Worm (Caenorhabditis elegans): Measurements from ENCODE around the gene T07D4.5.

T07D4.5 gene

DNA sequence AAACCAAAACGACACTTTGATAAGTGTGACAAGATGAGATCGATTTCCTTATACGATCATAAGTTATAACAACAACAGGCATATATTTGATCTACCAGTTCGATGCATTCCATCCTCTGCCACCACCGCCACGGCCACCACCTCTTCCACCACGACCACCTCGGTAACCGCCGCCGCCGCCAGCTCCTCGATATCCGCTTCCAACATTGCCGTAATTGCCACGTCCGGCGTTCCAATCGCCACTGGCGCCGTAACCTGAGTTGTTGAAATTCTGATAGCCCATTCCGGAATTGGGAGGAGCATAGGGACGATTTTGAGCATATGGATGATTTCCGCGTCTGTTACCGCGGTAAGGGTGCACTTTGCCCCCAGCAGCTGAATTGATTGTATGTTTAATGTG, 5.6 kb downstream of the T07D4.5 start:
- TF ChIP-seq cog-1 (tag; optimal IDR thresholded peaks at IDR 0.05) (no peak), klf-2 (GFP tag; conservative IDR thresholded peaks at IDR 0.05) (no peak), ref-1 (GFP tag; conservative IDR thresholded peaks at IDR 0.05) (no peak), ztf-23 (GFP tag; IDR thresholded peaks at IDR 0.05) (no peak), med-1 (GFP tag; optimal IDR thresholded peaks at IDR 0.05; ENCODE audit: insufficient read depth) (no peak), T22C8.4 (GFP tag; IDR thresholded peaks at IDR 0.05) (no peak), flt-1 (GFP tag; IDR thresholded peaks at IDR 0.05) (no peak)

DNA sequence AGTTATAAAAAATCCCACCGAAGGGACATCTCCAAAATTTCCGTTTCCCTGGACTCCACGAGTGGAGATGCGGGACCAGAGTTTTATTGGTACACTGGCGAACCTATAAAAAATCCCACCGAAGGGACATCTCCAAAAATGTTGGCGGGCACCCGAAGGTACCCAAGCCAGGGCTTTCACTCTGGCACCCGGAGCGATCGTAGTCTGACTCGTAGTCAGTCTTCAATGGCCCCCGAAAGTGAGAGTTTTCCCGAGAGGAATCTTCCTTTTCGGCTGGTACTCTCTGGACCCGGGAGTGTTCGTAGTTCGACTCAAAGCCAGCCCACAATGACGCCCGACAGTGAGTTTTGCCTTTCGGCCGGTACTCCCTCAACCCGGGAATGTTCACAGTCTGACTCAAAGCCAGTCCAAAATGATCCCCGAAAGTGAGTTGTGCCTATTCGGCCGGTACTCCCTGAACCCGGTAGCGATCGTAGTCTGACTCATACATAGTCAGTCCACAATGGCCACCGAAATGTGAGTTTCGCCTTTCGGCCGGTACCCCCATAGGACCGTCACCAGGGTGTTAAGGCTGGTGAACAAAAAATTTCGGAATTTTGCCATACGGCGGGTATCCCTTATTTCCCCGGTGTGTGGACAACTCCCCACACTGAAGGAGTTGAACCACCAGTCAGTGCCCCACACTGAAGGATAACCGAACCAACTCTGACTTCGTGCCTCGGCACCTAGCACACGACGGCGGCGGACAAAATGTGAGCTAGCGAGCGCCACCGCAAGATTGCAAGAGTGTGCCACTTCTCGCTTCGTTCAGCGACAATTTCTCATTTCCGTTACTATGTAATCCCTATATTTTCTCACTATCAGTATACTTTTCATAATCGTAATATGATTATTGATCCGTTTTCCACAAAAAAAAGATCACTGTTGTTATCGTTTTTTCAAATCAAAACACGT, 6.8 kb downstream of the T07D4.5 start:
- TF ChIP-seq T22C8.4 (GFP tag; IDR thresholded peaks at IDR 0.05) (0 out of 2 replicates have a peak, but pooled peaks have one; percentile 5), tab-1 (GFP tag; IDR thresholded peaks at IDR 0.05) (no peak)

DNA sequence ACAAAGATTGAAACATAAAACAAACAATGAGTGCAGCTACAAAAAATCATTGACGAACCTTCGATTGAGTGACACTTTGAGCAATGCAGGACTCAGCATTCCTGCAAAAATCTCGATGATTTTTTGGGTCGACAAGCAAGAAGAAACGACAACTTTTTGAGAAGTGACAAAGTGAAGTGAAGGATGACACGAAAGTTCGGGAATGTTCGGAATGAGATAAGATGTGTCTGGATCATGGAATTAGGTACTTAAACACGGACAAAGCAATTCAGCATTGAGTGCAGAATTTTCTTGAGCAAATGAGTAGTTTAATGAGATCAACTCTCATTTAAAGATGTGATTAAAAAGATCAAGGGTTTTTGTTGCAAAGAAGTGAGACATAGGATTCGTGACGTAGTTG, 10.3 kb downstream of the T07D4.5 start, which contains the start of gene T07D4.2:
Gene T07D4.2, minus strand, starts transcription at position 101 of the 400 bp plus-strand sequence.
- TF ChIP-seq klf-2 (GFP tag; conservative IDR thresholded peaks at IDR 0.05) (no peak), tab-1 (GFP tag; IDR thresholded peaks at IDR 0.05) (no peak), ztf-29 (GFP tag; IDR thresholded peaks at IDR 0.05) (no peak), flt-1 (GFP tag; IDR thresholded peaks at IDR 0.05) (no peak), ztf-23 (GFP tag; IDR thresholded peaks at IDR 0.05) (no peak), med-1 (GFP tag; optimal IDR thresholded peaks at IDR 0.05; ENCODE audit: insufficient read depth) (no peak), T22C8.4 (GFP tag; IDR thresholded peaks at IDR 0.05) (no peak), cog-1 (tag; optimal IDR thresholded peaks at IDR 0.05) (no peak), ref-1 (GFP tag; conservative IDR thresholded peaks at IDR 0.05) (no peak)

DNA sequence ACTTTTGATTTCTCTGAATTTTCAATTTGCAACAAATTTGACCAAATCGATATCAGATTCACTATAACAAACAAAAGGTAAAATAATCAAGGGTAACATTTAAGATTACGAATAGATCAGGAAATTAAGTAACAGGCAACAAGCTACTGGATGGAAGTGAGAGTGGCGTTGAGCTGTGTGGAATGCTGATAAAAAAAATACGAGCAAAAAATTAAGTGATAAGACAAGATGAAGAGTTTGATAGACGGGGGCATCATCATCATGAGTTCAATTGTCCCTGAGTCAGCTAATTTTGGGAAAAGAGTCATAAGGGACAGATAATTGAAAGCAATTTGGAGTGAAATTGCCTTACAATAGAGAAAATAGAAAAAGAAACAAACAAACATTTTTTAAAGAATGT, 17.3 kb downstream of the T07D4.5 start:
- TF ChIP-seq klf-2 (GFP tag; conservative IDR thresholded peaks at IDR 0.05) (no peak), ztf-23 (GFP tag; IDR thresholded peaks at IDR 0.05) (no peak), med-1 (GFP tag; optimal IDR thresholded peaks at IDR 0.05; ENCODE audit: insufficient read depth) (no peak), ztf-29 (GFP tag; IDR thresholded peaks at IDR 0.05) (no peak), T22C8.4 (GFP tag; IDR thresholded peaks at IDR 0.05) (no peak)

DNA sequence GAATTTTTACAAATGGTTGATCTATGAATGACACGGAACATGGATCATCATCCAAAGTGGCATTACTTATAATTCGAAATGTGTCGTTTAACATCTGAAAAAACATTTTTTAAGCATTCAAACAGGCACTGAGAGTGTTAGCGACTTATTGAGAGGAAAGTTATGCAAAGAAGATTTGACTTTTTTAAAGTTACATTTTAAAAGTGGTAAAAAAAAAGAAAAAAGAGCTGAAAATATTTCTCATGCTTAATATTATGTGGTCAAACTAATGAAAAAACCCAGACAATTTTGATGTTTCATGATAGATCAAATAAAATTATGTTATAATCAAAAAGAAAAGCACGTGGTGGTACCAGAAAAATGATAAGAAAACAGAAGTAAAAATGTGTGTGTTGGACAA, 19.1 kb downstream of the T07D4.5 start, which contains the start of gene npr-20:
Gene npr-20, minus strand, starts transcription at position 101 of the 400 bp plus-strand sequence.
- TF ChIP-seq T22C8.4 (GFP tag; IDR thresholded peaks at IDR 0.05) = no peak
- no peak for TF ChIP-seq ztf-23 (GFP tag; IDR thresholded peaks at IDR 0.05)
- TF ChIP-seq tab-1 (GFP tag; IDR thresholded peaks at IDR 0.05) = no peak
- no peak for TF ChIP-seq med-1 (GFP tag; optimal IDR thresholded peaks at IDR 0.05; ENCODE audit: insufficient read depth)
- TF ChIP-seq flt-1 (GFP tag; IDR thresholded peaks at IDR 0.05) = no peak
- no peak for TF ChIP-seq klf-2 (GFP tag; conservative IDR thresholded peaks at IDR 0.05)

DNA sequence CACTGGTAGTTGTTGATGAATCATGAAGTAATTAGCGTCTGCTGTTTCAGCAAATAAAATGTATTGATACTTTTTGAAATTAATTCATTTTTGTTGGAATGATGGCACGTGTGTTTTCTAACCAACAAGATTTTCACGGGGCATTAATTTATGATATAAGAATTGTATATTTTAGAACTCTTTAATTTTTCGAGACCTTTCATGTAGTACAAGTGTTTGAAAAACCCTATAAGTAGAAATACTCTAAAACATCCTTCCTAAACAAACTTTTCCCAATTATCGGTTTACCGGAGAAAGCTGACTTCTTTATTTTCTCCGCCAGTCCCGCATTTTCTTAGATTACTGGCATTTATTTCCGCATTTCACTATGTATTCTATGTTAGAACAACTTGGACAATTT, 24.5 kb downstream of the T07D4.5 start, which contains the start of gene snb-6:
Gene snb-6, minus strand, starts transcription at position 101 of the 400 bp plus-strand sequence.
- TF ChIP-seq T22C8.4 (GFP tag; IDR thresholded peaks at IDR 0.05) (no peak), med-1 (GFP tag; optimal IDR thresholded peaks at IDR 0.05; ENCODE audit: insufficient read depth) (no peak), klf-2 (GFP tag; conservative IDR thresholded peaks at IDR 0.05) (no peak), ref-1 (GFP tag; conservative IDR thresholded peaks at IDR 0.05) (no peak), ztf-23 (GFP tag; IDR thresholded peaks at IDR 0.05) (no peak), ztf-29 (GFP tag; IDR thresholded peaks at IDR 0.05) (no peak), tab-1 (GFP tag; IDR thresholded peaks at IDR 0.05) (no peak), flt-1 (GFP tag; IDR thresholded peaks at IDR 0.05) (no peak)

DNA sequence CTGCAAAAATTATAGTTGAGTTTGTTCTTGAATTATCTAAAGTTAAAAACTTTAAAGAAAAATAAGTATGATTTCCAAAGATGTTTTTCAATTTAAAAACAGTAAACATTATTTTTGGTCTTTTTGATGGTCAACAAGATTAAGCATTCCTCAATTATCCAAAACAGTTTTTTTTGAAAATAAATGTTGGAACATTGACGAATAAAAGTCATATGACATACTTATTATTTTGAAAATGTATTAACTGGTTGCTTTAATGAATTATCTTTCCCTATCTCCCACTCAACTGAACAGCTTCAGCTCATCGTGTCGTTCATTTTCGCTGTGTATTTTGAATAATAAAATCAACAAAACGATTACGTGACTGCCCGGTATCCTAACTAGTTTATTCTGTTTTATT, 27.1 kb downstream of the T07D4.5 start:
- TF ChIP-seq ztf-23 (GFP tag; IDR thresholded peaks at IDR 0.05) = no peak
- no peak for TF ChIP-seq ztf-29 (GFP tag; IDR thresholded peaks at IDR 0.05)
- TF ChIP-seq tab-1 (GFP tag; IDR thresholded peaks at IDR 0.05) = no peak

DNA sequence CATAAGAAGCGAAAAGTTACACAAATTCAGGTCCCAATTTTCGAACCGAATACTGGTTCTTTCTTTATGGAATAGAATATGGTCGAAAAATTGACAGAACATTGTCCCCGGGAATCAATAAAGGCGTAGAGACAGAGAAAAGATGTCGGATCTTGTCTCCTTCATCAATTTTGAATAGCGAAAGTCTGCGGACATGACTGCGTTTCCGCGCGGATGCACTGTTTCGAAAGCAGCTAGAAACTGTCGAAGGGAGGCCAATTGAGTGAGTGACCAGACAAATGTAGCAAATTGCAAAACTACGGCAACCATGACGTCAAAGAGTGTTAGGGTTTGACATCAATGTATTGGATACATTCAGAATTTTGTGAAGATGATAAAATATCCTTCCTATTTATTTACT, 27.6 kb downstream of the T07D4.5 start:
- no peak for TF ChIP-seq ztf-23 (GFP tag; IDR thresholded peaks at IDR 0.05)
- no peak for TF ChIP-seq med-1 (GFP tag; optimal IDR thresholded peaks at IDR 0.05; ENCODE audit: insufficient read depth)
- TF ChIP-seq cog-1 (tag; optimal IDR thresholded peaks at IDR 0.05) = no peak
- TF ChIP-seq klf-2 (GFP tag; conservative IDR thresholded peaks at IDR 0.05) = no peak
- TF ChIP-seq flt-1 (GFP tag; IDR thresholded peaks at IDR 0.05) = no peak

DNA sequence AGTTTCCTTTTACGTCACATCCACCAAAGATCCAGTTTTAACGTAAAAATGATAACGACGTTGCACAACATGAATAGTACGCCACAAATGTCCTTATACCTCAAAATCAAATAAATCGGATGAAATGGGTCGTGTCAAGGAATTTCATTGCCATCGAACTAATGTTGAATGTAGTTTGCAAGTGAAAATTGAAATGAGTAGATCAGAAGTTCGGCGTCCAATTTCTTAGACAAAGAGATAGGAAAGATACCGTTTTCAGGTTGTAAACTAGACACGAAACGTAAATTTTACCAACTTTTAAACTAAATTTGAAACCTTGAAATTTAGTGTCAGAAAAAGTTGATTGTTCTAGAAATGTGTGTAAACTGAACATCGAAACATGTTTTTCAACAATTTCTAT, 29.3 kb downstream of the T07D4.5 start:
- TF ChIP-seq med-1 (GFP tag; optimal IDR thresholded peaks at IDR 0.05; ENCODE audit: insufficient read depth) (no peak), T22C8.4 (GFP tag; IDR thresholded peaks at IDR 0.05) (no peak), tab-1 (GFP tag; IDR thresholded peaks at IDR 0.05) (no peak), ref-1 (GFP tag; conservative IDR thresholded peaks at IDR 0.05) (no peak), flt-1 (GFP tag; IDR thresholded peaks at IDR 0.05) (no peak), klf-2 (GFP tag; conservative IDR thresholded peaks at IDR 0.05) (no peak), cog-1 (tag; optimal IDR thresholded peaks at IDR 0.05) (no peak), ztf-23 (GFP tag; IDR thresholded peaks at IDR 0.05) (no peak), ztf-29 (GFP tag; IDR thresholded peaks at IDR 0.05) (no peak)

DNA sequence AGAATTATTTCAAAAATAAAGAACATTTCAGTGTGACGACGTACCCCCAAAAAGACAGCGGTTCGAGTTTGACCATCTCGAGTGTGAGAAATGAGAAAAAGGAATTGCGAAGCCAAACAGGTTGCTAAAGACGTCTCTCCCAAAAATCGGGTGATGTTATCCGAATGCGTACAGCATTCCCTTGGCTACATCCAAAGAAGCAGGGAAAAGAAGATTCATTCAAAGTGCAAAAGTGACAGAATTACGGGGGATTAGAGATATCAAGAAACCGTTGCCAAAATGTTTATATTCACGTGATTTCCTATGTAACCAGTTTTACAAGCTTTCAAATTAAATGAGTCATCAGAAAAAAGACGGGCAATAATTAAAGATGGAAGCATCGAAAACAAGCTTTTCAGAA, 30.2 kb downstream of the T07D4.5 start:
- no peak for TF ChIP-seq tab-1 (GFP tag; IDR thresholded peaks at IDR 0.05)
- TF ChIP-seq ztf-29 (GFP tag; IDR thresholded peaks at IDR 0.05) = no peak
- no peak for TF ChIP-seq flt-1 (GFP tag; IDR thresholded peaks at IDR 0.05)
- no peak for TF ChIP-seq ztf-23 (GFP tag; IDR thresholded peaks at IDR 0.05)
- TF ChIP-seq cog-1 (tag; optimal IDR thresholded peaks at IDR 0.05) = no peak
- no peak for TF ChIP-seq ref-1 (GFP tag; conservative IDR thresholded peaks at IDR 0.05)
- no peak for TF ChIP-seq T22C8.4 (GFP tag; IDR thresholded peaks at IDR 0.05)
- no peak for TF ChIP-seq klf-2 (GFP tag; conservative IDR thresholded peaks at IDR 0.05)
- TF ChIP-seq med-1 (GFP tag; optimal IDR thresholded peaks at IDR 0.05; ENCODE audit: insufficient read depth) = no peak
